Worm (Caenorhabditis elegans): Measurements from ENCODE around the gene pro-1.

Gene pro-1

DNA sequence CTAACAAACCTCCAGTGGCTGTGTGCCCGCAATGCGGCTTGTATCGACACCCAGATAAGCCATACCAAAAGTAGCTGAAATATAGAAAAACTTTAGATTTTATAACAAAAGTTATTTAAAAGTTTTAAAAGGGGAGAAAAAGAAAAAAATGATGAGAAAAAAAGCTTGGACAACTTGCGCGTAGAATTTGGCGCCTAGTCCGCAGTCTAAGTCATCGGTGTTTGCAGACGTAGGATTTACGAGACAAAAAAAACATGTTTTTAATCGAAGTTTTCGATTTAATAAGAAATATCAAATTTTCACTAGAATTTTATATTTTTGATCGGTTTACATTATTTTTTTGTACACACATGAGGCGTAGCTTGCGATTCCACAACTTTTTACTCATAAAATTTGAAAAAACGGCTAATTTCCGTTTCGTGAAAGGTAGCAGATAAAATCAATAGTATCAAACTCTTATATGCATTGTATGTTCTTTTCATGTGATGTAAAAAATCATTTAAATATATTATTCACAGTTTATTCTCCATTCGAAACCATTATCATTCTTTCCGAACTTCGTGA is at the start of gene pro-1:
Gene pro-1, minus strand, starts transcription at position 74 of the 564 bp plus-strand sequence.
- no peak for TF ChIP-seq ztf-29 (GFP tag; IDR thresholded peaks at IDR 0.05)
- TF ChIP-seq T22C8.4 (GFP tag; IDR thresholded peaks at IDR 0.05): no peak
- TF ChIP-seq cog-1 (tag; optimal IDR thresholded peaks at IDR 0.05): peak; percentile 53
- TF ChIP-seq flt-1 (GFP tag; IDR thresholded peaks at IDR 0.05): peak; percentile 59; the same call in 1 of the 2 replicates
- TF ChIP-seq med-1 (GFP tag; optimal IDR thresholded peaks at IDR 0.05; ENCODE audit: insufficient read depth): no peak
- TF ChIP-seq ref-1 (GFP tag; conservative IDR thresholded peaks at IDR 0.05): no peak

DNA sequence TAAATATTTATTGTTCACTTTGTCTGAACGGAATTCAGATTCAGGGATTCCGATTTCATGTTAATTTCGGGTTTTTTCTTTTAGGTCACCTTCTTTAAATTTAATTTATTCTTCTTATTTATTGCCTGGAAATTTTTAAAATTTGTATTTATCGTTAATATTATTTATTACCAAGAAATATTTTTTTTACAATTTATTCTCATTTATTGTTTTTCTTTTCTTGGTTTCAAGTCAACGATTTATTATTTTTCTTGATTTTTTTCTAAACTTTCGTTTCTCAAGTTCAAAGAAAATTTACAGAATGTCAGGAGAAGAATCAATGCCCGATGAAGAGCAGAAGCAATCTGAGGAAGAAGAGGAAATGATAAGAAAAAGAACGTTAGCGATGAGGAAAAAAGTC is 45.9 kb upstream of the pro-1 start, which contains the start of gene crn-3:
Gene crn-3, plus strand, starts transcription at position 301 of the 400 bp plus-strand sequence.
- no peak for TF ChIP-seq tab-1 (GFP tag; IDR thresholded peaks at IDR 0.05)
- TF ChIP-seq cog-1 (tag; optimal IDR thresholded peaks at IDR 0.05): no peak
- TF ChIP-seq ref-1 (GFP tag; conservative IDR thresholded peaks at IDR 0.05): no peak
- no peak for TF ChIP-seq med-1 (GFP tag; optimal IDR thresholded peaks at IDR 0.05; ENCODE audit: insufficient read depth)
- TF ChIP-seq ztf-29 (GFP tag; IDR thresholded peaks at IDR 0.05): no peak
- no peak for TF ChIP-seq ztf-23 (GFP tag; IDR thresholded peaks at IDR 0.05)
- TF ChIP-seq klf-2 (GFP tag; conservative IDR thresholded peaks at IDR 0.05): no peak
- no peak for TF ChIP-seq flt-1 (GFP tag; IDR thresholded peaks at IDR 0.05)
- no peak for TF ChIP-seq T22C8.4 (GFP tag; IDR thresholded peaks at IDR 0.05)

- TF ChIP-seq ztf-29 (GFP tag; IDR thresholded peaks at IDR 0.05): no peak
- no peak for TF ChIP-seq ref-1 (GFP tag; conservative IDR thresholded peaks at IDR 0.05)
- no peak for TF ChIP-seq flt-1 (GFP tag; IDR thresholded peaks at IDR 0.05)
- TF ChIP-seq klf-2 (GFP tag; conservative IDR thresholded peaks at IDR 0.05): no peak
- TF ChIP-seq med-1 (GFP tag; optimal IDR thresholded peaks at IDR 0.05; ENCODE audit: insufficient read depth): no peak
These were observed 42.2 kb upstream of the pro-1 start, which contains the start of gene algn-9 for ce11 chrII:10584036-10584435. TSS of gene algn-9 (plus strand) at chrII:10584336.

ce11 chrII:10582318-10582717 is 40.5 kb upstream of the pro-1 start, which contains the start of gene mrps-22:
TSS of gene mrps-22 (plus strand) at chrII:10582618.
- TF ChIP-seq flt-1 (GFP tag; IDR thresholded peaks at IDR 0.05): no peak
- no peak for TF ChIP-seq ztf-29 (GFP tag; IDR thresholded peaks at IDR 0.05)
- TF ChIP-seq ztf-23 (GFP tag; IDR thresholded peaks at IDR 0.05): no peak
- TF ChIP-seq cog-1 (tag; optimal IDR thresholded peaks at IDR 0.05): no peak
- no peak for TF ChIP-seq T22C8.4 (GFP tag; IDR thresholded peaks at IDR 0.05)
- TF ChIP-seq ref-1 (GFP tag; conservative IDR thresholded peaks at IDR 0.05): no peak

ce11 chrII:10580833-10581232 is 39.0 kb upstream of the pro-1 start, which contains the start of gene dap-3:
TSS of gene dap-3 (plus strand) at chrII:10581133.
- no peak for TF ChIP-seq ref-1 (GFP tag; conservative IDR thresholded peaks at IDR 0.05)
- no peak for TF ChIP-seq T22C8.4 (GFP tag; IDR thresholded peaks at IDR 0.05)
- no peak for TF ChIP-seq med-1 (GFP tag; optimal IDR thresholded peaks at IDR 0.05; ENCODE audit: insufficient read depth)
- no peak for TF ChIP-seq ztf-23 (GFP tag; IDR thresholded peaks at IDR 0.05)
- TF ChIP-seq ztf-29 (GFP tag; IDR thresholded peaks at IDR 0.05): no peak
- TF ChIP-seq tab-1 (GFP tag; IDR thresholded peaks at IDR 0.05): no peak
- TF ChIP-seq klf-2 (GFP tag; conservative IDR thresholded peaks at IDR 0.05): no peak
- TF ChIP-seq flt-1 (GFP tag; IDR thresholded peaks at IDR 0.05): no peak
- TF ChIP-seq cog-1 (tag; optimal IDR thresholded peaks at IDR 0.05): no peak

- no peak for TF ChIP-seq tab-1 (GFP tag; IDR thresholded peaks at IDR 0.05)
- no peak for TF ChIP-seq klf-2 (GFP tag; conservative IDR thresholded peaks at IDR 0.05)
- TF ChIP-seq T22C8.4 (GFP tag; IDR thresholded peaks at IDR 0.05): no peak
- no peak for TF ChIP-seq flt-1 (GFP tag; IDR thresholded peaks at IDR 0.05)
- TF ChIP-seq med-1 (GFP tag; optimal IDR thresholded peaks at IDR 0.05; ENCODE audit: insufficient read depth): no peak
- no peak for TF ChIP-seq cog-1 (tag; optimal IDR thresholded peaks at IDR 0.05)
- no peak for TF ChIP-seq ref-1 (GFP tag; conservative IDR thresholded peaks at IDR 0.05)
These were observed 37.9 kb upstream of the pro-1 start, which contains the start of gene dohh-1 for ce11 chrII:10579655-10580054. TSS of gene dohh-1 (plus strand) at chrII:10579955.

ce11 chrII:10578843-10579430 is 37.1 kb upstream of the pro-1 start, which contains the start of gene rpb-6:
TSS of gene rpb-6 (plus strand) at chrII:10579380.
- TF ChIP-seq ztf-23 (GFP tag; IDR thresholded peaks at IDR 0.05) (no peak), med-1 (GFP tag; optimal IDR thresholded peaks at IDR 0.05; ENCODE audit: insufficient read depth) (no peak), tab-1 (GFP tag; IDR thresholded peaks at IDR 0.05) (no peak), cog-1 (tag; optimal IDR thresholded peaks at IDR 0.05) (no peak), T22C8.4 (GFP tag; IDR thresholded peaks at IDR 0.05) (no peak), klf-2 (GFP tag; conservative IDR thresholded peaks at IDR 0.05) (no peak), ztf-29 (GFP tag; IDR thresholded peaks at IDR 0.05) (no peak), flt-1 (GFP tag; IDR thresholded peaks at IDR 0.05) (no peak), ref-1 (GFP tag; conservative IDR thresholded peaks at IDR 0.05) (no peak)

DNA sequence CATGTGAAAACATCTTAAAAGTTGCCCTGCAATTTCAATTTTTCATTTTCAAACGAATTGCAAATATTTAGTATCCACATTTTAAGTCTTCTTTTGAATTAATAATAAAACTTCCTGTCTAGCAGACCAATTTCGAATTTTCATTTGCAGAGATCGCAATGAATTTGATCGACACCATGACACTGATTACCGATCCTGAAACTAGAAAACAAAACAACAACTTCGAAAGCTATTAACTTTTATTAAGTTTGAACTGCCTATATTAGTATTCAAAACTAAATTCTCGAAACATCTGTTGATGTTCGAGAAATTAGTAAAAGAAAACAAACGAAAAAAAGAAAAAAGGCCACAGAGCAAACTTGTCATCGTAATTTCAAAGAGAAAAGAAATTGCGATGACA is 32.4 kb upstream of the pro-1 start:
- TF ChIP-seq flt-1 (GFP tag; IDR thresholded peaks at IDR 0.05) (no peak), tab-1 (GFP tag; IDR thresholded peaks at IDR 0.05) (no peak), cog-1 (tag; optimal IDR thresholded peaks at IDR 0.05) (no peak), klf-2 (GFP tag; conservative IDR thresholded peaks at IDR 0.05) (no peak), med-1 (GFP tag; optimal IDR thresholded peaks at IDR 0.05; ENCODE audit: insufficient read depth) (no peak), T22C8.4 (GFP tag; IDR thresholded peaks at IDR 0.05) (no peak), ztf-23 (GFP tag; IDR thresholded peaks at IDR 0.05) (no peak), ztf-29 (GFP tag; IDR thresholded peaks at IDR 0.05) (no peak), ref-1 (GFP tag; conservative IDR thresholded peaks at IDR 0.05) (no peak)

DNA sequence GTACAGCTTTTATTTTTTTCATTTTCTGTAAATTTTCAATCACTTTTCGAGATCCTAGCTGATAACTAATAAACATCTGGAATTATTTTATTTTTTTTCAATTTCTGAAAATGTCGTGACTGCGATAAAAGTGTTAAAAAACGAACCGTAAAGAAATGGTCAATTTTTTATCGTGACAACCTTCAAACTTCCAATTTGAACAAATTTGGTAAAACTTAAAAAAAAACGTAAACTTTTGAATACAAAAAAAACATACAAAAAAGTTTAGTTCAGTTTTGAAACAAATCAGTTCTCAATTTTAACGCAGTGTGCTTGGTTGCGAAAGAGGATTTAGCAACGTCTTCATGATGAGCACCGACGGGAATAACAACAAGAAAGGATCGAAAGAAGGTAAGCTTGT is 30.2 kb upstream of the pro-1 start, which contains the start of gene C06A1.3:
Gene C06A1.3, plus strand, starts transcription at position 301 of the 400 bp plus-strand sequence.
- TF ChIP-seq cog-1 (tag; optimal IDR thresholded peaks at IDR 0.05): no peak
- no peak for TF ChIP-seq T22C8.4 (GFP tag; IDR thresholded peaks at IDR 0.05)
- no peak for TF ChIP-seq ref-1 (GFP tag; conservative IDR thresholded peaks at IDR 0.05)
- no peak for TF ChIP-seq flt-1 (GFP tag; IDR thresholded peaks at IDR 0.05)
- TF ChIP-seq med-1 (GFP tag; optimal IDR thresholded peaks at IDR 0.05; ENCODE audit: insufficient read depth): no peak
- TF ChIP-seq ztf-23 (GFP tag; IDR thresholded peaks at IDR 0.05): no peak
- TF ChIP-seq klf-2 (GFP tag; conservative IDR thresholded peaks at IDR 0.05): no peak
- TF ChIP-seq tab-1 (GFP tag; IDR thresholded peaks at IDR 0.05): no peak
- no peak for TF ChIP-seq ztf-29 (GFP tag; IDR thresholded peaks at IDR 0.05)

All from whole organism, midembryonic.